Worm (Caenorhabditis elegans) whole organism, midembryonic: ENCODE measurements around the gene bud-31.

Source experiments
- T22C8.4 ChIP-seq: fragments of 200-800 bp; sonication (Bioruptor generic); IDR thresholded peaks from 2 replicates; pipeline ENCODE4 v1.3.6; 2022; ENCODE audit warnings: missing genetic modification characterization, missing compliant biosample characterization
- flt-1 ChIP-seq: fragments of 200-800 bp; sonication (Bioruptor generic); IDR thresholded peaks from 2 replicates; pipeline ENCODE4 v1.3.6; 2022; ENCODE audit warnings: missing genetic modification characterization, missing compliant biosample characterization
- klf-2 ChIP-seq: fragments of 200-800 bp; sonication (Bioruptor generic); conservative IDR thresholded peaks from 2 replicates; pipeline ENCODE4 v1.3.6; 2022; ENCODE audit warnings: missing genetic modification reagents, missing genetic modification characterization, missing compliant biosample characterization
- ref-1 ChIP-seq: fragments of 200-800 bp; sonication (Bioruptor generic); conservative IDR thresholded peaks from 2 replicates; pipeline ENCODE4 v1.3.6; 2022; ENCODE audit warnings: missing genetic modification reagents, missing genetic modification characterization, missing compliant biosample characterization
- ztf-23 ChIP-seq: fragments of 200-800 bp; sonication (Bioruptor generic); IDR thresholded peaks from 2 replicates; pipeline ENCODE4 v1.3.6; 2022; ENCODE audit warnings: missing genetic modification reagents, missing genetic modification characterization, missing compliant biosample characterization

DNA sequence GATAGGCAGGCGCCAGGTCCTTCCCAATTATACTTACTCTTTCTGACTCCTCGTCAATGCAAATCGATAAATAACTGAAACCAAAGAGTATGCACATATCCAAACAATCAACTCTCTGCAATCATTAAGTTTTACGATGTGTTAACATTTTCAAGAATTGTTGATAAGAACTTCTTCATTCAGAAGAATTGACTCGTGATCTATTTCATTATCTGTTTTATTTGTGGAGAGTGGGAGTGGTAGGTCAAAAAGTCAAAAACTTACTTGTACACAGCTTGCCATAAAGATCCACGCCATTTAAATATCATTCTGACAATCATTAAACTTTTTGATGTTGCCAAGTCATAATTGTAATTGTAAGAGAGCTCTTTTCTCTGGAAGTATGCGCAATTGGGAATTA, 6.9 kb downstream of the bud-31 start:
- no peak for TF ChIP-seq T22C8.4 (GFP tag; lab: Robert Waterston, UW)
- TF ChIP-seq ztf-23 (GFP tag; lab: Robert Waterston, UW): no peak
- no peak for TF ChIP-seq flt-1 (GFP tag; lab: Robert Waterston, UW)
- TF ChIP-seq ref-1 (GFP tag; lab: Robert Waterston, UW): no peak
- no peak for TF ChIP-seq klf-2 (GFP tag; lab: Robert Waterston, UW)
